Worm (Caenorhabditis elegans): Measurements from ENCODE around the gene mtss-1.

Gene mtss-1

ce11 chrIII:8797211-8797733, 29.2 kb downstream of the mtss-1 start:
- TF ChIP-seq fkh-10 (GFP tag; optimal IDR thresholded peaks at IDR 0.05): peak; percentile 73
- no peak for TF ChIP-seq ama-1 (optimal IDR thresholded peaks at IDR 0.05)
- TF ChIP-seq hmg-11 (tag; optimal IDR thresholded peaks at IDR 0.05): peak; percentile 68
- TF ChIP-seq egl-5 (tag; optimal IDR thresholded peaks at IDR 0.05): peak; percentile 34
- TF ChIP-seq nhr-237 (tag; optimal IDR thresholded peaks at IDR 0.05): no peak
- peak; percentile 27 for TF ChIP-seq egl-27 (tag; optimal IDR thresholded peaks at IDR 0.05)
- no peak for TF ChIP-seq unc-39 (tag; optimal IDR thresholded peaks at IDR 0.05)
- TF ChIP-seq nhr-76 (tag; optimal IDR thresholded peaks at IDR 0.05): peak; percentile 36
- peak; percentile 92 for TF ChIP-seq nhr-25 (tag; optimal IDR thresholded peaks at IDR 0.05)
- peak; percentile 75 for TF ChIP-seq tbx-2 (tag; optimal IDR thresholded peaks at IDR 0.05)
- TF ChIP-seq snpc-4 (tag; optimal IDR thresholded peaks at IDR 0.05): peak; percentile 75
- peak; percentile 5 for TF ChIP-seq nhr-11 (tag; optimal IDR thresholded peaks at IDR 0.05)
- no peak for TF ChIP-seq eor-1 (tag; optimal IDR thresholded peaks at IDR 0.05)
- TF ChIP-seq nfya-1 (tag; optimal IDR thresholded peaks at IDR 0.05; ENCODE audit: insufficient read depth): peak; percentile 89
- TF ChIP-seq skn-1 (tag; optimal IDR thresholded peaks at IDR 0.05): peak; percentile 76
- peak; percentile 44 for TF ChIP-seq R02D3.7 (tag; optimal IDR thresholded peaks at IDR 0.05)
- TF ChIP-seq nhr-77 (tag; optimal IDR thresholded peaks at IDR 0.05): peak; percentile 18
- peak in 1 of 3 experiments; percentile 74 for TF ChIP-seq elt-3 (tag; optimal IDR thresholded peaks at IDR 0.05)
- no peak for TF ChIP-seq nhr-28 (tag; optimal IDR thresholded peaks at IDR 0.05)
- no peak for TF ChIP-seq ZK546.5 (tag; optimal IDR thresholded peaks at IDR 0.05)
- peak; percentile 59 for TF ChIP-seq elt-1 (tag; optimal IDR thresholded peaks at IDR 0.05)
- TF ChIP-seq ceh-82 (tag; optimal IDR thresholded peaks at IDR 0.05): peak; percentile 42
- peak; percentile 71 for TF ChIP-seq unc-62 (GFP tag; optimal IDR thresholded peaks at IDR 0.05)
- TF ChIP-seq ceh-9 (tag; optimal IDR thresholded peaks at IDR 0.05): no peak
- peak; percentile 96 for TF ChIP-seq elt-2 (tag; optimal IDR thresholded peaks at IDR 0.05)
- peak; percentile 94 for TF ChIP-seq jun-1 (tag; optimal IDR thresholded peaks at IDR 0.05)
- no peak for TF ChIP-seq ztf-11 (tag; optimal IDR thresholded peaks at IDR 0.05)
- TF ChIP-seq nhr-23 (tag; optimal IDR thresholded peaks at IDR 0.05): peak; percentile 68
- no peak for TF ChIP-seq ceh-16 (tag; optimal IDR thresholded peaks at IDR 0.05)
- TF ChIP-seq fkh-2 (tag; optimal IDR thresholded peaks at IDR 0.05): no peak
- TF ChIP-seq nhr-12 (tag; optimal IDR thresholded peaks at IDR 0.05): no peak
- no peak for TF ChIP-seq zag-1 (tag; optimal IDR thresholded peaks at IDR 0.05)
- TF ChIP-seq ztf-4 (tag; optimal IDR thresholded peaks at IDR 0.05): no peak
- TF ChIP-seq nhr-43 (tag; optimal IDR thresholded peaks at IDR 0.05; ENCODE audit: poor library complexity, severe bottlenecking): peak; percentile 87
- TF ChIP-seq nhr-67 (tag; optimal IDR thresholded peaks at IDR 0.05): no peak
- TF ChIP-seq lin-15B (tag; optimal IDR thresholded peaks at IDR 0.05): peak; percentile 49
- peak; percentile 43 for TF ChIP-seq fos-1 (tag; optimal IDR thresholded peaks at IDR 0.05)
- TF ChIP-seq pha-4 (tag; optimal IDR thresholded peaks at IDR 0.05): peak; percentile 43
- TF ChIP-seq mml-1 (tag; optimal IDR thresholded peaks at IDR 0.05): no peak
- peak; percentile 96 for TF ChIP-seq pqm-1 (tag; optimal IDR thresholded peaks at IDR 0.05)
- no peak for TF ChIP-seq daf-12 (tag; optimal IDR thresholded peaks at IDR 0.05)
- peak; percentile 14 for TF ChIP-seq sea-2 (GFP tag; optimal IDR thresholded peaks at IDR 0.05)
- no peak for TF ChIP-seq aly-2 (tag; optimal IDR thresholded peaks at IDR 0.05)
- peak; percentile 83 for TF ChIP-seq ceh-28 (tag; optimal IDR thresholded peaks at IDR 0.05)
- peak; percentile 93 for TF ChIP-seq lin-39 (tag; optimal IDR thresholded peaks at IDR 0.05)
- peak; percentile 81 for TF ChIP-seq lsy-12 (tag; optimal IDR thresholded peaks at IDR 0.05)
- TF ChIP-seq mdl-1 (tag; optimal IDR thresholded peaks at IDR 0.05): peak; percentile 90
